Worm (Caenorhabditis elegans) whole organism, L1 larva: ENCODE data around the gene rom-4.

Source experiments
- dpl-1 ChIP-seq, 3 experiments: fragments of 150-350 bp in 2 of 3; sonication (generic microtip) in 1 of 3; optimal IDR thresholded peaks; 2 replicates each; lab custom pipeline; 2014 to 2017; ENCODE audit warnings: missing biosample characterization in 3 of 3, missing genetic modification characterization in 3 of 3, missing genetic modification reagents in 3 of 3
- elt-3 ChIP-seq, 6 experiments: fragments of 150-350 bp in 1 of 6; sonication (generic microtip); optimal IDR thresholded peaks; 2 replicates each; lab custom pipeline; 2017 to 2018; ENCODE audit warnings: missing biosample characterization in 6 of 6, missing genetic modification characterization in 6 of 6, inconsistent platforms in 1 of 6
- lin-15B ChIP-seq: fragments of 150-350 bp; sonication (generic microtip); optimal IDR thresholded peaks from 3 replicates; lab custom pipeline; 2014; ENCODE audit warnings: missing biosample characterization, missing genetic modification characterization
- lsy-2 ChIP-seq, 2 experiments: fragments of 150-350 bp; optimal IDR thresholded peaks; 2 replicates each; lab custom pipeline; 2014; ENCODE audit warnings: missing biosample characterization in 2 of 2, missing genetic modification characterization in 2 of 2
- mep-1 ChIP-seq: fragments of 150-350 bp; optimal IDR thresholded peaks from 2 replicates; lab custom pipeline; 2014; ENCODE audit warnings: missing biosample characterization, missing genetic modification characterization
- pax-3 ChIP-seq: fragments of 200-800 bp; sonication (Bioruptor generic); optimal IDR thresholded peaks from 2 replicates; lab custom pipeline; 2018; ENCODE audit warnings: mild to moderate bottlenecking, missing genetic modification characterization, moderate library complexity, missing compliant biosample characterization
- pqm-1 ChIP-seq: sonication (generic microtip); optimal IDR thresholded peaks from 3 replicates; lab custom pipeline; 2017; ENCODE audit warnings: missing biosample characterization, missing genetic modification characterization
- skn-1 ChIP-seq: fragments of 150-350 bp; optimal IDR thresholded peaks from 2 replicates; lab custom pipeline; 2014; ENCODE audit warnings: missing biosample characterization, missing genetic modification characterization
- sptf-1 ChIP-seq: fragments of 150-350 bp; optimal IDR thresholded peaks from 2 replicates; lab custom pipeline; 2014; ENCODE audit warnings: missing biosample characterization, missing genetic modification characterization
- unc-86 ChIP-seq: sonication (generic microtip); optimal IDR thresholded peaks from 2 replicates; lab custom pipeline; 2016; ENCODE audit warnings: missing genetic modification characterization, missing compliant biosample characterization

ce11 chrIV:17053261-17053660 lies 57.6 kb downstream of the rom-4 start, which contains the start of gene Y116A8C.23:
- no peak for TF ChIP-seq unc-86 (tag; lab: Kevin White, UChicago)
- no peak for TF ChIP-seq elt-3 (tag; optimal IDR thresholded peaks at IDR 0.05; lab: Kevin White, UChicago)
- no peak for TF ChIP-seq pqm-1 (tag; lab: Kevin White, UChicago)
- TF ChIP-seq dpl-1 (GFP tag; optimal IDR thresholded peaks at IDR 0.05; lab: Kevin White, UChicago): no peak
- no peak for TF ChIP-seq lin-15B (tag; lab: Kevin White, UChicago)
- no peak for TF ChIP-seq lsy-2 (tag; optimal IDR thresholded peaks at IDR 0.05; lab: Kevin White, UChicago)
- no peak for TF ChIP-seq pax-3 (tag; lab: Kevin White, UChicago)
- TF ChIP-seq sptf-1 (tag; lab: Kevin White, UChicago): no peak
- TF ChIP-seq skn-1 (tag; lab: Kevin White, UChicago): no peak
- no peak for TF ChIP-seq mep-1
